Worm (Caenorhabditis elegans): ENCODE results near the gene idpc-6.

idpc-6 gene

DNA sequence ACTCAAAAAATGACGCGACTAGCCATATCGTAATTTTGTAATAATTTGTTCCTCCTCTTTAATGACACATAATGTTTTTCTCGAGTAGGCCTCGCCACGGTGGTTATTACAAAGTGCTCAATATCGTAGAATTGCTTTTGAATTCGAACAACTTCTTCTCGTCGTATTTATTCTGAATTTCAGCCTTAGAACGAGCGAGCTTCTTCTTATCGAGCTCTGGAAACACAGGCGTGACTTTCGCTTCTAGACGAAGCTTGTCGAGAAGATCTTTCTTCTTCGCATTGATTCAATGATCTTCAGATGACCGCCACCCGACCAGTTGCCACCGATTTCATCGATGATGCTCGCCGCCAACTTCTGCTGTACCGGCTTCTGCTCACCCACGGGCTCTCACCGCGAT, 31.3 kb downstream of the idpc-6 start, which contains the start of gene T06E4.21:
TSS of gene T06E4.21 (plus strand) at position 301 of the 400 bp plus-strand sequence.
- no peak for TF ChIP-seq sdz-38 (tag; optimal IDR thresholded peaks at IDR 0.05)
- TF ChIP-seq ama-1 (optimal IDR thresholded peaks at IDR 0.05): no peak
- no peak for TF ChIP-seq ama-1 (GFP tag; optimal IDR thresholded peaks at IDR 0.05)
- no peak for TF ChIP-seq C06A6.2 (GFP tag; conservative IDR thresholded peaks at IDR 0.05)

ce11 chrV:9654154-9654805, 34.3 kb downstream of the idpc-6 start, which contains the start of gene cyp-29A4:
TSS of gene cyp-29A4 (plus strand) at chrV:9654755.
- TF ChIP-seq F55B11.4 (tag; optimal IDR thresholded peaks at IDR 0.05; ENCODE audit: borderline replicate concordance, insufficient read depth) (no peak), let-526 (GFP tag; IDR thresholded peaks at IDR 0.05) (no peak), rec-8 (tag; optimal IDR thresholded peaks at IDR 0.05) (no peak), madf-10 (tag; optimal IDR thresholded peaks at IDR 0.05) (no peak), dpff-1 (tag; optimal IDR thresholded peaks at IDR 0.05) (no peak), egl-44 (GFP tag; IDR thresholded peaks at IDR 0.05) (no peak), rcor-1 (GFP tag; IDR thresholded peaks at IDR 0.05) (no peak), lsl-1 (GFP tag; optimal IDR thresholded peaks at IDR 0.05) (no peak), hmg-20 (GFP tag; IDR thresholded peaks at IDR 0.05) (no peak), mel-28 (tag; optimal IDR thresholded peaks at IDR 0.05; ENCODE audit: borderline replicate concordance) (no peak), ztf-3 (GFP tag; optimal IDR thresholded peaks at IDR 0.05) (no peak), lin-26 (GFP tag; IDR thresholded peaks at IDR 0.05) (no peak), T26A5.8 (tag; optimal IDR thresholded peaks at IDR 0.05) (no peak)

DNA sequence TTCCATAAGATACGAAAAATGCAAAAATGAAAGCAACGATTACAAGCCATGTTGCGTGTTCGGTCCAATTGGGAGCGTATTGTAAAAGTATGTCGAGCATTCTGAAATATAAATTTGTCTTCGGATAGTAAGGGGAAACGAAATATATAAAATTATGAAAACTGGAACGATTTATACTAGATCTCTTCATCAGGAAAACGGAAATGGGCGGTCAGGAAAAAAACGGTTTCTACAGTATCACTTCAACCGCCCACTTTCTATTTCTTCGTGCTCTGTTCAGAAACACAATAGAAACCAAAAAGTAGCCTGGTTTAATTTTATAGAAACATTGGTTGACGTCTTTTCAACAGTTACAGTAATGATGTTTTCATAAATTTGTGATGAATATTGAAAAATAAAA, 41.6 kb downstream of the idpc-6 start, which contains the start of gene pitr-4:
TSS of gene pitr-4 (minus strand) at position 101 of the 400 bp plus-strand sequence.
- TF ChIP-seq rpc-1 (optimal IDR thresholded peaks at IDR 0.05) (no peak), rpc-1 (tag; optimal IDR thresholded peaks at IDR 0.05) (no peak), ceh-40 (GFP tag; IDR thresholded peaks at IDR 0.05) (no peak), ztf-28 (GFP tag; IDR thresholded peaks at IDR 0.05) (no peak)

ce11 chrV:9663948-9664347, 44.0 kb downstream of the idpc-6 start:
- TF ChIP-seq mcd-1 (GFP tag; IDR thresholded peaks at IDR 0.05) (no peak), F49E8.2 (tag; optimal IDR thresholded peaks at IDR 0.05; ENCODE audit: insufficient read depth) (no peak), ztf-28 (GFP tag; IDR thresholded peaks at IDR 0.05) (no peak), snpc-1.1 (tag; optimal IDR thresholded peaks at IDR 0.05; ENCODE audit: insufficient read depth) (no peak), ccch-3 (GFP tag; optimal IDR thresholded peaks at IDR 0.05) (no peak), lin-54 (GFP tag; optimal IDR thresholded peaks at IDR 0.05) (no peak), nfyb-1 (GFP tag; IDR thresholded peaks at IDR 0.05) (no peak), rcor-1 (GFP tag; IDR thresholded peaks at IDR 0.05) (no peak), attf-5 (GFP tag; optimal IDR thresholded peaks at IDR 0.05) (no peak), Y56A3A.18 (GFP tag; IDR thresholded peaks at IDR 0.05) (no peak), bed-2 (GFP tag; IDR thresholded peaks at IDR 0.05) (no peak), snpc-4 (GFP tag; optimal IDR thresholded peaks at IDR 0.05) (no peak), snpc-4 (tag; optimal IDR thresholded peaks at IDR 0.05) (no peak), pbrm-1 (GFP tag; IDR thresholded peaks at IDR 0.05) (no peak), zim-3 (tag; optimal IDR thresholded peaks at IDR 0.05) (no peak), mxl-1 (tag; optimal IDR thresholded peaks at IDR 0.05) (no peak), efl-1 (GFP tag; optimal IDR thresholded peaks at IDR 0.05) (no peak), chd-7 (tag; optimal IDR thresholded peaks at IDR 0.05) (no peak), hmg-20 (GFP tag; IDR thresholded peaks at IDR 0.05) (no peak), atf-7 (tag; optimal IDR thresholded peaks at IDR 0.05) (no peak), F39B2.1 (GFP tag; IDR thresholded peaks at IDR 0.05) (no peak)
